Fruit fly (Drosophila melanogaster): ENCODE data around the gene CG32591.

CG32591 gene

dm6 chrX:14896310-14896709 lies 32.4 kb downstream of the CG32591 start:
- TF ChIP-seq dmrt99B (tag; optimal IDR thresholded peaks at IDR 0.05) (peak; percentile 3), Sox102F (GFP tag; optimal IDR thresholded peaks at IDR 0.05) (peak; percentile 25), Lpt (GFP tag; optimal IDR thresholded peaks at IDR 0.05) (no peak), gem (tag; optimal IDR thresholded peaks at IDR 0.05) (peak; percentile 16), CG6854 (GFP tag; optimal IDR thresholded peaks at IDR 0.05) (no peak), sens (GFP tag) (peak; percentile 72), hth (optimal IDR thresholded peaks at IDR 0.05) (no peak)

dm6 chrX:14893872-14894271 lies 34.9 kb downstream of the CG32591 start:
- TF ChIP-seq HLH4C (GFP tag; IDR thresholded peaks at IDR 0.05; ENCODE audit: partially characterized antibody), result no peak
- peak; percentile 92 for TF ChIP-seq Blimp-1 (GFP tag; optimal IDR thresholded peaks at IDR 0.05)

DNA sequence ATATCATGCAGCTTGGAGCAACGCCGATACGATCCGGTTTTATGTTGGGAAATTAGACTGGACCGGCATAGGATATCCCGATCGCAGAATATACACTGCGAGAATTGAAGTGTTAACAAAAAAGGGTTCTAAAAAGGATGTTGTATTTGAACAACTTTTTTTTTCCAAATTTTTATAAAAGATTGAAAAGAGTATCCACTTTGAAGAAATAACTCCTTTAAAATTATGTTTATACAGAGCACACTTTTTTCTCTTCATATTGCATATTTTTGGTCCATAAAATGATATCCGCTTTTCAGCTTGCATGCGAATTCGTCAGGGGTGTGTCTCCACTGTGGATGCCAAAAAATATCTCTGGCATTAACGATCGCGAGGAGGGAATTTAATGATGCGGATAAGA lies 36.4 kb downstream of the CG32591 start:
- TF ChIP-seq Drgx (GFP tag; IDR thresholded peaks at IDR 0.05), result peak; percentile 52
- TF ChIP-seq CG12219 (GFP tag; optimal IDR thresholded peaks at IDR 0.05), result no peak

DNA sequence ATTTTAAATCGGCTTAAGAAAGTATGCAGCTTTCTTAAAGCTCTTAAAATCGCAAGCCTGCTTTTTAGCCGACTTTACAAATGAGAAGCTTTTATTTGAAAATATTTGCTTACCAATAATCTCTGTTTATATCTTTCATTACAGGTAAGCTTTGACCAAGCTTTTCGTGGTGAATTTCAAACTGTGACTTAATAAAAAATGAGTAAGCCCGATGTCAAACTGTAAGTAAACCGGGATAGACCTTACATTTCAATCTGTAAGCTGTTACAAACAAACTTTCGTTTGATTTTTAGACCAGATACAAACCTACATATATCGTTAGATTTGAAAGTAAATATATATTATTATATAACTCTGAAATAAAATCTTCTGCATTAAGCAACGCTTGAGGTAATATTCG lies 43.2 kb downstream of the CG32591 start:
- TF ChIP-seq H15 (GFP tag; IDR thresholded peaks at IDR 0.05) (no peak), jigr1 (GFP tag; IDR thresholded peaks at IDR 0.05) (no peak), Fer1 (GFP tag; optimal IDR thresholded peaks at IDR 0.05) (no peak), CG12769 (tag; optimal IDR thresholded peaks at IDR 0.05) (peak; percentile 74), CG30403 (GFP tag; optimal IDR thresholded peaks at IDR 0.05) (no peak), inv (GFP tag; IDR thresholded peaks at IDR 0.05; ENCODE audit: partially characterized antibody) (no peak), gcm (GFP tag; optimal IDR thresholded peaks at IDR 0.05) (no peak), CG6654 (GFP tag; optimal IDR thresholded peaks at IDR 0.05) (peak; percentile 97), HLH3B (GFP tag; IDR thresholded peaks at IDR 0.05) (no peak), Blimp-1 (GFP tag; optimal IDR thresholded peaks at IDR 0.05) (peak; percentile 9), sqz (GFP tag; optimal IDR thresholded peaks at IDR 0.05) (peak; percentile 7), CG17612 (GFP tag; IDR thresholded peaks at IDR 0.05) (no peak), Six4 (GFP tag; optimal IDR thresholded peaks at IDR 0.05) (no peak), oc (tag; optimal IDR thresholded peaks at IDR 0.05) (peak; percentile 35), TFAM (GFP tag; optimal IDR thresholded peaks at IDR 0.05) (no peak), CG12071 (GFP tag; optimal IDR thresholded peaks at IDR 0.05) (no peak), Abd-B (GFP tag; optimal IDR thresholded peaks at IDR 0.05) (peak; percentile 11)

- TF ChIP-seq row (GFP tag; IDR thresholded peaks at IDR 0.05), result no peak
- no peak for TF ChIP-seq gem (tag; optimal IDR thresholded peaks at IDR 0.05)
- no peak for TF ChIP-seq toy (GFP tag; IDR thresholded peaks at IDR 0.05)
- no peak for TF ChIP-seq Lhr (GFP tag; optimal IDR thresholded peaks at IDR 0.05)
- TF ChIP-seq so (GFP tag; IDR thresholded peaks at IDR 0.05), result no peak
- TF ChIP-seq oc (tag; optimal IDR thresholded peaks at IDR 0.05), result no peak
- no peak for TF ChIP-seq Hr39 (optimal IDR thresholded peaks at IDR 0.05)
- no peak for TF ChIP-seq Doc2 (GFP tag; IDR thresholded peaks at IDR 0.05)
- TF ChIP-seq grau (tag; optimal IDR thresholded peaks at IDR 0.05), result no peak
- no peak for TF ChIP-seq YL-1 (GFP tag; optimal IDR thresholded peaks at IDR 0.05)
- TF ChIP-seq CG8359 (GFP tag; optimal IDR thresholded peaks at IDR 0.05; ENCODE audit: borderline replicate concordance), result no peak
- TF ChIP-seq fd64A (GFP tag; optimal IDR thresholded peaks at IDR 0.05), result no peak
- no peak for TF ChIP-seq CG7987 (GFP tag; optimal IDR thresholded peaks at IDR 0.05)
- TF ChIP-seq prd (optimal IDR thresholded peaks at IDR 0.05), result no peak
- no peak for TF ChIP-seq prd (GFP tag; IDR thresholded peaks at IDR 0.05)
- no peak for TF ChIP-seq CrebB (tag; optimal IDR thresholded peaks at IDR 0.05)
- TF ChIP-seq D19B (GFP tag; optimal IDR thresholded peaks at IDR 0.05), result no peak
Observed at dm6 chrX:14883993-14884392, 44.8 kb downstream of the CG32591 start.
